Fruit fly (Drosophila melanogaster): ENCODE data around the gene Sam-S.

- TF ChIP-seq fd96Ca (GFP tag; IDR thresholded peaks at IDR 0.05) (no peak), CG12605 (GFP tag; IDR thresholded peaks at IDR 0.05) (no peak), CG8159 (tag; optimal IDR thresholded peaks at IDR 0.05) (no peak), CG17806 (tag; optimal IDR thresholded peaks at IDR 0.05) (no peak), CG14655 (GFP tag; optimal IDR thresholded peaks at IDR 0.05) (no peak), CG8301 (tag; optimal IDR thresholded peaks at IDR 0.05) (no peak), Pif1B (GFP tag; optimal IDR thresholded peaks at IDR 0.05) (no peak), CG4496 (GFP tag; IDR thresholded peaks at IDR 0.05) (no peak), CG9948 (tag; optimal IDR thresholded peaks at IDR 0.05) (no peak), CG32121 (GFP tag; IDR thresholded peaks at IDR 0.05) (no peak), CG34367 (tag; optimal IDR thresholded peaks at IDR 0.05) (no peak), Snoo (tag; optimal IDR thresholded peaks at IDR 0.05) (no peak)
Measured at dm6 chr2L:116388-116787, 9.7 kb downstream of the Sam-S start, which contains the start of gene CG13694.

All from whole organism, pupa.